Worm (Caenorhabditis elegans) whole organism, L1 larva: Measurements from ENCODE around the gene F37A8.5.

Experiments used
- lsy-2 ChIP-seq, 2 experiments: fragments of 150-350 bp; optimal IDR thresholded peaks; 2 replicates each; lab custom pipeline; 2014; ENCODE audit warnings: missing biosample characterization in 2 of 2, missing genetic modification characterization in 2 of 2
- nhr-19 ChIP-seq: fragments of 200-800 bp; sonication (Bioruptor generic); conservative IDR thresholded peaks from 2 replicates; pipeline ENCODE4 v1.3.6; 2022; ENCODE audit warnings: missing genetic modification characterization, missing compliant biosample characterization
- tbx-2 ChIP-seq: sonication (generic microtip); optimal IDR thresholded peaks from 2 replicates; lab custom pipeline; 2016; ENCODE audit warnings: missing genetic modification characterization, missing compliant biosample characterization

- no peak for TF ChIP-seq tbx-2 (tag; lab: Kevin White, UChicago)
- TF ChIP-seq nhr-19 (GFP tag; lab: Robert Waterston, UW): no peak
- TF ChIP-seq lsy-2 (tag; optimal IDR thresholded peaks at IDR 0.05; lab: Kevin White, UChicago): peak; percentile 4 to 19
These were observed 40.7 kb upstream of the F37A8.5 start for ce11 chrIII:3915705-3916104.
